Worm (Caenorhabditis elegans): ENCODE measurements around the gene M60.6.

M60.6 gene

ce11 chrX:8257687-8258086, 5.4 kb upstream of the M60.6 start:
- no peak for TF ChIP-seq elt-3 (tag; optimal IDR thresholded peaks at IDR 0.05)
- TF ChIP-seq ztf-4 (tag; optimal IDR thresholded peaks at IDR 0.05), result no peak
- no peak for TF ChIP-seq nfya-1 (tag; optimal IDR thresholded peaks at IDR 0.05; ENCODE audit: insufficient read depth)
- TF ChIP-seq hmg-11 (tag; optimal IDR thresholded peaks at IDR 0.05), result no peak
- peak; percentile 52 for TF ChIP-seq pha-4 (tag; optimal IDR thresholded peaks at IDR 0.05)
- no peak for TF ChIP-seq nhr-12 (tag; optimal IDR thresholded peaks at IDR 0.05)

- TF ChIP-seq nhr-23 (tag; optimal IDR thresholded peaks at IDR 0.05) (peak; percentile 15), nhr-25 (tag; optimal IDR thresholded peaks at IDR 0.05) (peak; percentile 74), snpc-4 (tag; optimal IDR thresholded peaks at IDR 0.05) (no peak)
Observed at ce11 chrX:8255433-8255832, 3.2 kb upstream of the M60.6 start.

ce11 chrX:8247088-8247487, 5.2 kb downstream of the M60.6 start:
- TF ChIP-seq lin-39 (tag; optimal IDR thresholded peaks at IDR 0.05) (no peak), ztf-11 (tag; optimal IDR thresholded peaks at IDR 0.05) (no peak), unc-39 (tag; optimal IDR thresholded peaks at IDR 0.05) (no peak), elt-2 (tag; optimal IDR thresholded peaks at IDR 0.05) (no peak), zag-1 (tag; optimal IDR thresholded peaks at IDR 0.05) (no peak)

ce11 chrX:8246126-8246525, 6.1 kb downstream of the M60.6 start, which contains the start of gene kqt-2:
Gene kqt-2 (minus strand): TSS chrX:8246369.
- TF ChIP-seq egl-5 (tag; optimal IDR thresholded peaks at IDR 0.05), result no peak
- TF ChIP-seq ceh-28 (tag; optimal IDR thresholded peaks at IDR 0.05), result no peak
- TF ChIP-seq pha-4 (tag; optimal IDR thresholded peaks at IDR 0.05), result peak; percentile 25
- TF ChIP-seq nhr-43 (tag; optimal IDR thresholded peaks at IDR 0.05; ENCODE audit: poor library complexity, severe bottlenecking), result no peak
- TF ChIP-seq ZK546.5 (tag; optimal IDR thresholded peaks at IDR 0.05), result no peak
- no peak for TF ChIP-seq ceh-9 (tag; optimal IDR thresholded peaks at IDR 0.05)
- peak; percentile 74 for TF ChIP-seq pqm-1 (tag; optimal IDR thresholded peaks at IDR 0.05)
- TF ChIP-seq fos-1 (tag; optimal IDR thresholded peaks at IDR 0.05), result no peak
- peak; percentile 84 for TF ChIP-seq elt-2 (tag; optimal IDR thresholded peaks at IDR 0.05)
- no peak for TF ChIP-seq tbx-2 (tag; optimal IDR thresholded peaks at IDR 0.05)
- TF ChIP-seq R02D3.7 (tag; optimal IDR thresholded peaks at IDR 0.05), result no peak
- TF ChIP-seq eor-1 (tag; optimal IDR thresholded peaks at IDR 0.05), result no peak
- TF ChIP-seq egl-27 (tag; optimal IDR thresholded peaks at IDR 0.05), result no peak
- TF ChIP-seq fkh-10 (GFP tag; optimal IDR thresholded peaks at IDR 0.05), result no peak

- TF ChIP-seq ceh-9 (tag; optimal IDR thresholded peaks at IDR 0.05) (no peak), pqm-1 (tag; optimal IDR thresholded peaks at IDR 0.05) (peak; percentile 99), nhr-76 (tag; optimal IDR thresholded peaks at IDR 0.05) (no peak), nhr-67 (tag; optimal IDR thresholded peaks at IDR 0.05) (no peak), elt-1 (tag; optimal IDR thresholded peaks at IDR 0.05) (no peak), ceh-82 (tag; optimal IDR thresholded peaks at IDR 0.05) (no peak), ztf-4 (tag; optimal IDR thresholded peaks at IDR 0.05) (no peak), skn-1 (tag; optimal IDR thresholded peaks at IDR 0.05) (no peak), unc-39 (tag; optimal IDR thresholded peaks at IDR 0.05) (no peak), nhr-77 (tag; optimal IDR thresholded peaks at IDR 0.05) (no peak), tbx-2 (tag; optimal IDR thresholded peaks at IDR 0.05) (no peak), egl-5 (tag; optimal IDR thresholded peaks at IDR 0.05) (no peak), nhr-237 (tag; optimal IDR thresholded peaks at IDR 0.05) (no peak), pha-4 (tag; optimal IDR thresholded peaks at IDR 0.05) (peak; percentile 61), fos-1 (tag; optimal IDR thresholded peaks at IDR 0.05) (no peak), jun-1 (tag; optimal IDR thresholded peaks at IDR 0.05) (peak; percentile 86), mdl-1 (tag; optimal IDR thresholded peaks at IDR 0.05) (peak; percentile 2), elt-2 (tag; optimal IDR thresholded peaks at IDR 0.05) (peak; percentile 97), zag-1 (tag; optimal IDR thresholded peaks at IDR 0.05) (no peak)
Observed at ce11 chrX:8243116-8243515, 9.1 kb downstream of the M60.6 start.

Data from whole organism, L3 larva.